Fruit fly (Drosophila melanogaster): ENCODE measurements around the gene CG34323.

Gene CG34323

dm6 chrX:12076243-12076642 lies 6.0 kb downstream of the CG34323 start (continued):
- no peak for TF ChIP-seq CG32532 (GFP tag; IDR thresholded peaks at IDR 0.05)
- no peak for TF ChIP-seq pita (GFP tag; optimal IDR thresholded peaks at IDR 0.05)
- no peak for TF ChIP-seq HLH4C (GFP tag; IDR thresholded peaks at IDR 0.05; ENCODE audit: partially characterized antibody)
- TF ChIP-seq ato (GFP tag; IDR thresholded peaks at IDR 0.05; ENCODE audit: partially characterized antibody), result no peak
- no peak for TF ChIP-seq gfzf (GFP tag; optimal IDR thresholded peaks at IDR 0.05)
- TF ChIP-seq CG13775 (GFP tag; optimal IDR thresholded peaks at IDR 0.05), result no peak
- no peak for TF ChIP-seq CG9215 (GFP tag; IDR thresholded peaks at IDR 0.05)
- no peak for TF ChIP-seq Opbp (GFP tag; IDR thresholded peaks at IDR 0.05; ENCODE audit: partially characterized antibody)
- no peak for TF ChIP-seq org-1 (GFP tag; optimal IDR thresholded peaks at IDR 0.05)
- no peak for TF ChIP-seq al (GFP tag; IDR thresholded peaks at IDR 0.05)
- no peak for TF ChIP-seq lbe (GFP tag; optimal IDR thresholded peaks at IDR 0.05)
- peak; percentile 50 for TF ChIP-seq CG2712 (tag; optimal IDR thresholded peaks at IDR 0.05)
- no peak for TF ChIP-seq Eip74EF (GFP tag; optimal IDR thresholded peaks at IDR 0.05)
- no peak for TF ChIP-seq Hand (GFP tag; optimal IDR thresholded peaks at IDR 0.05)
- TF ChIP-seq Blimp-1 (GFP tag; optimal IDR thresholded peaks at IDR 0.05), result peak; percentile 45
- TF ChIP-seq CG4617 (GFP tag; optimal IDR thresholded peaks at IDR 0.05; ENCODE audit: borderline replicate concordance), result no peak
- no peak for TF ChIP-seq ewg (GFP tag; optimal IDR thresholded peaks at IDR 0.05)
- TF ChIP-seq CG10543 (GFP tag; optimal IDR thresholded peaks at IDR 0.05), result no peak
- peak; percentile 22 for TF ChIP-seq CoRest (tag; optimal IDR thresholded peaks at IDR 0.05)
- TF ChIP-seq Hey (tag; optimal IDR thresholded peaks at IDR 0.05), result no peak
- peak; percentile 1 for TF ChIP-seq nmo (GFP tag; optimal IDR thresholded peaks at IDR 0.05)
- no peak for TF ChIP-seq HmgZ (tag; optimal IDR thresholded peaks at IDR 0.05)
- TF ChIP-seq B-H2 (GFP tag; optimal IDR thresholded peaks at IDR 0.05), result no peak
- no peak for TF ChIP-seq gro (GFP tag; optimal IDR thresholded peaks at IDR 0.05)
- TF ChIP-seq D (optimal IDR thresholded peaks at IDR 0.05), result no peak
- TF ChIP-seq D (GFP tag; optimal IDR thresholded peaks at IDR 0.05), result peak; percentile 25
- TF ChIP-seq Hmr (GFP tag; optimal IDR thresholded peaks at IDR 0.05), result no peak
- TF ChIP-seq CG12155 (GFP tag; optimal IDR thresholded peaks at IDR 0.05), result no peak
- no peak for TF ChIP-seq Atf3 (GFP tag; optimal IDR thresholded peaks at IDR 0.05)
- peak; percentile 33; the same call in 1 of the 2 replicates for TF ChIP-seq CG31441 (GFP tag; IDR thresholded peaks at IDR 0.05)
- TF ChIP-seq lilli (GFP tag; optimal IDR thresholded peaks at IDR 0.05), result no peak
- TF ChIP-seq CG13296 (GFP tag; optimal IDR thresholded peaks at IDR 0.05), result no peak
- TF ChIP-seq pnt (GFP tag; optimal IDR thresholded peaks at IDR 0.05), result no peak
- peak; percentile 38 for TF ChIP-seq CG17359 (tag; optimal IDR thresholded peaks at IDR 0.05)
- TF ChIP-seq CG9727 (GFP tag; optimal IDR thresholded peaks at IDR 0.05), result no peak
- TF ChIP-seq tup (GFP tag; optimal IDR thresholded peaks at IDR 0.05), result no peak
- TF ChIP-seq CG16863 (GFP tag; optimal IDR thresholded peaks at IDR 0.05), result no peak
- no peak for TF ChIP-seq Hr78 (GFP tag; optimal IDR thresholded peaks at IDR 0.05)
- TF ChIP-seq CG8290 (GFP tag; optimal IDR thresholded peaks at IDR 0.05), result no peak
- no peak for TF ChIP-seq CG8290 (tag; optimal IDR thresholded peaks at IDR 0.05)
- no peak for TF ChIP-seq sr (GFP tag; IDR thresholded peaks at IDR 0.05)
- TF ChIP-seq Antp (GFP tag; optimal IDR thresholded peaks at IDR 0.05), result no peak
- no peak for TF ChIP-seq oc (tag; optimal IDR thresholded peaks at IDR 0.05)
- TF ChIP-seq NfI (GFP tag; optimal IDR thresholded peaks at IDR 0.05), result no peak
- TF ChIP-seq Lim3 (GFP tag; IDR thresholded peaks at IDR 0.05), result no peak
- no peak for TF ChIP-seq tgo (GFP tag; IDR thresholded peaks at IDR 0.05)
- TF ChIP-seq CG14860 (GFP tag; IDR thresholded peaks at IDR 0.05; ENCODE audit: partially characterized antibody), result no peak
- no peak for TF ChIP-seq CG1792 (GFP tag; optimal IDR thresholded peaks at IDR 0.05)
- no peak for TF ChIP-seq disco-r (GFP tag; optimal IDR thresholded peaks at IDR 0.05)
- TF ChIP-seq Sin3A (optimal IDR thresholded peaks at IDR 0.05), result no peak
- TF ChIP-seq NK7.1 (GFP tag; optimal IDR thresholded peaks at IDR 0.05), result no peak

Data from whole organism, embryonic.